Worm (Caenorhabditis elegans): ENCODE measurements around the gene F02E8.4.
A peak's percentile ranks its signal among the peaks of the same experiment; 100 is the strongest.

The F02E8.4 gene

DNA sequence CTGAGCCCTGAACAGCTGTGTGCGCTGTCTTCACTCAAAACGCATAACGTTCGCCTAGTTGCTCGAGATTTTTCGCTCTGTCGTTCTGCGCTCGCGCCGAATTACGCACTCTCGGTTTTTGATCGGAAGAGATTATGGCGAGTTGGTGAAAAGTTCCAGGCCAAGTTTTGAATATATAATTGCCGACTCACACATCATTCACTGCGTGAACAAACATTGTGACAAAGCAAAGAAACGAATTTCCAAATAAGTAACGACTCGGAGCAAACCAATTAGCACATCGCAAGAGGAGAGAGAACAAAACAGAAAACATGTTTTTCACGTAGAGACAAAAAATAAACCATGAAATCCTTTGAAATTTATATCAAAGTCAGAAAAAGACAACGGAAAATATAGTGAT, 18.5 kb upstream of the F02E8.4 start:
- TF ChIP-seq bed-2 (GFP tag; IDR thresholded peaks at IDR 0.05) (no peak), madf-8 (GFP tag; conservative IDR thresholded peaks at IDR 0.05) (no peak), athp-1 (tag; optimal IDR thresholded peaks at IDR 0.05) (no peak), C06A6.2 (GFP tag; conservative IDR thresholded peaks at IDR 0.05) (no peak), let-607 (tag; optimal IDR thresholded peaks at IDR 0.05) (no peak), efl-1 (GFP tag; optimal IDR thresholded peaks at IDR 0.05) (no peak), ztf-26 (tag; optimal IDR thresholded peaks at IDR 0.05) (no peak), mes-4 (tag; optimal IDR thresholded peaks at IDR 0.05) (no peak), madf-10 (tag; optimal IDR thresholded peaks at IDR 0.05) (no peak), tlf-1 (GFP tag; optimal IDR thresholded peaks at IDR 0.05) (no peak), ekl-4 (GFP tag; IDR thresholded peaks at IDR 0.05) (no peak), snpc-1.1 (tag; optimal IDR thresholded peaks at IDR 0.05; ENCODE audit: insufficient read depth) (no peak), mxl-1 (tag; optimal IDR thresholded peaks at IDR 0.05) (no peak), xnd-1 (tag; optimal IDR thresholded peaks at IDR 0.05) (no peak), lin-40 (tag; optimal IDR thresholded peaks at IDR 0.05) (no peak), rec-8 (tag; optimal IDR thresholded peaks at IDR 0.05) (no peak)

DNA sequence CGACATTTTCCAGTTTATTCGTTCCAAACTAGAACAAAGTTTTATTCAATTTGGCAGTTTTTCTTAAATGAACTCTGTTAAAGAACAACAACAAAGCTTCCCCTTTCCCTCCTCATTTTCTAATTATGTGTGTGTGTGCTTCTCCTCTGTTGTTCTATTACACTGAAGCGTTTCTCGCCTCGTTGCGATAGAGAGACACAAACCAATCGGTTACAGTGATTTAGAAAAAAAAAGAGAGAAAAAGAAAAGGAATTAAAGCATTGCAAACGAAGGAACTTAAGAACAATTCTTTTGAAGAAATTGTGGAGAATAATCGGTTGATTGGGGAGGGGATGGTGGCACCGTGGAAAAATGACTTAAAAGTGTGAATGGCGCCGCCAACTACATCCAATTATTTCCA, 16.4 kb upstream of the F02E8.4 start, which contains the start of gene cest-26:
cest-26 (minus strand) TSS at position 101 of the 400 bp plus-strand sequence.
- TF ChIP-seq ZK185.1 (tag; optimal IDR thresholded peaks at IDR 0.05; ENCODE audit: poor library complexity, severe bottlenecking): no peak
- peak; percentile 29 for TF ChIP-seq nhr-80 (tag; optimal IDR thresholded peaks at IDR 0.05)

DNA sequence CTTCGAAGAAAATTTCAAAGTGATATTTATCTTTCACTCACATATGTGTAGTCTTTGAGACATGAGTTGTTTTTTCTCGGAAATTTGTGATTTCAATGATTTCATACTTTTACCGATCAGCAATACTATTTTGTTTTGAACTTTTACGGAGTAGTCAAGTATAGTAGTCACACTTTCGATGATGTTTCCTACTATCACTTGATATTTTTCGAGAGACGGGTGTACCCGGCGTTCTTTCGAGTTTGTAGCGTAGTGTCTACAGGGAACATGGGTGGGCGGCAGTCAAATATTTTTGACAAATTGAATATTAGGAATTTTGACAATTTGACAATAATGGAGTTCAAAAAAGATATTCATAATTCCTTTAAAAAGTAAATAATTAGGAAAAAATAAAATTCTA, 15.1 kb upstream of the F02E8.4 start:
- TF ChIP-seq hmg-1.2 (GFP tag; IDR thresholded peaks at IDR 0.05): no peak
- TF ChIP-seq sdz-38 (tag; optimal IDR thresholded peaks at IDR 0.05): no peak
- TF ChIP-seq sea-2 (GFP tag; IDR thresholded peaks at IDR 0.05): no peak
- no peak for TF ChIP-seq egl-18 (GFP tag; IDR thresholded peaks at IDR 0.05)
- TF ChIP-seq B0035.1 (tag; optimal IDR thresholded peaks at IDR 0.05): no peak
- TF ChIP-seq lsl-1 (GFP tag; optimal IDR thresholded peaks at IDR 0.05): no peak
- no peak for TF ChIP-seq nhr-179 (tag; optimal IDR thresholded peaks at IDR 0.05)
- TF ChIP-seq lin-26 (GFP tag; IDR thresholded peaks at IDR 0.05): no peak
- no peak for TF ChIP-seq ceh-91 (GFP tag; IDR thresholded peaks at IDR 0.05)
- no peak for TF ChIP-seq bed-1 (GFP tag; IDR thresholded peaks at IDR 0.05)
- TF ChIP-seq him-1 (tag; optimal IDR thresholded peaks at IDR 0.05): no peak
- no peak for TF ChIP-seq Y67H2A.10 (GFP tag; conservative IDR thresholded peaks at IDR 0.05)
- TF ChIP-seq ztf-26 (tag; optimal IDR thresholded peaks at IDR 0.05): no peak
- no peak for TF ChIP-seq nhr-120 (GFP tag; IDR thresholded peaks at IDR 0.05)
- no peak for TF ChIP-seq lsy-27 (tag; optimal IDR thresholded peaks at IDR 0.05; ENCODE audit: borderline replicate concordance, insufficient read depth)
- TF ChIP-seq K11D2.4 (GFP tag; IDR thresholded peaks at IDR 0.05): no peak
- TF ChIP-seq chd-7 (tag; optimal IDR thresholded peaks at IDR 0.05): no peak
- TF ChIP-seq cebp-1 (GFP tag; IDR thresholded peaks at IDR 0.05): no peak
- TF ChIP-seq cebp-1 (tag; optimal IDR thresholded peaks at IDR 0.05): no peak
- TF ChIP-seq nhr-27 (tag; optimal IDR thresholded peaks at IDR 0.05): no peak
